Fruit fly (Drosophila melanogaster) whole organism, adult: ENCODE results near the gene Cyp4g1.

Source experiments
- CG1620 ChIP-seq: fragments of 200-800 bp; sonication (Bioruptor generic); optimal IDR thresholded peaks from 2 replicates; lab custom pipeline; 2016; ENCODE audit warnings: missing biosample characterization, missing genetic modification characterization
- CG5204 ChIP-seq: fragments of 200-800 bp; sonication (Bioruptor generic); optimal IDR thresholded peaks from 2 replicates; lab custom pipeline; 2016; ENCODE audit warnings: missing biosample characterization, missing genetic modification characterization
- CG7045 ChIP-seq: fragments of 200-800 bp; sonication (Bioruptor generic); optimal IDR thresholded peaks from 2 replicates; lab custom pipeline; 2017; ENCODE audit warnings: missing biosample characterization, mild to moderate bottlenecking, missing genetic modification characterization
- CG7101 ChIP-seq: fragments of 200-800 bp; sonication (Bioruptor generic); optimal IDR thresholded peaks from 2 replicates; lab custom pipeline; 2018; ENCODE audit warnings: missing biosample characterization, mild to moderate bottlenecking, missing genetic modification characterization, moderate library complexity
- bab1 ChIP-seq: fragments of 200-800 bp; sonication (Bioruptor generic); optimal IDR thresholded peaks from 3 replicates; lab custom pipeline; 2019; ENCODE audit warnings: missing biosample characterization, mild to moderate bottlenecking, missing genetic modification characterization, moderate library complexity
- kay ChIP-seq: fragments of 200-800 bp; sonication (Bioruptor generic); peaks from one replicate; lab custom pipeline; 2016; ENCODE audit warnings: missing biosample characterization, missing genetic modification characterization, borderline replicate concordance
- ovo ChIP-seq: fragments of 200-800 bp; sonication (Bioruptor generic); optimal IDR thresholded peaks from 2 replicates; lab custom pipeline; 2016; ENCODE audit warnings: missing biosample characterization, missing genetic modification characterization

- TF ChIP-seq CG7045 (GFP tag; lab: Kevin White, UChicago) (no peak), ovo (GFP tag; lab: Kevin White, UChicago) (no peak), kay (GFP tag; lab: Kevin White, UChicago) (no peak), CG1620 (no peak), CG5204 (no peak), CG7101 (no peak), bab1 (GFP tag; lab: Kevin White, UChicago) (no peak)
Measured at dm6 chrX:463934-464333, 5.2 kb downstream of the Cyp4g1 start.
